Worm (Caenorhabditis elegans): Measurements from ENCODE around the gene Y50D7A.8.

Y50D7A.8 gene

ce11 chrIII:356906-357901, 14.2 kb upstream of the Y50D7A.8 start:
- TF ChIP-seq F13C5.2 (tag; optimal IDR thresholded peaks at IDR 0.05), result no peak
- TF ChIP-seq sea-1 (GFP tag; conservative IDR thresholded peaks at IDR 0.05), result no peak
- no peak for TF ChIP-seq tbx-37 (GFP tag; conservative IDR thresholded peaks at IDR 0.05)
- no peak for TF ChIP-seq tra-4 (tag; optimal IDR thresholded peaks at IDR 0.05)
- no peak for TF ChIP-seq ceh-13 (GFP tag; optimal IDR thresholded peaks at IDR 0.05)

ce11 chrIII:354545-355460, 11.8 kb upstream of the Y50D7A.8 start, which contains the start of gene gei-4:
Gene gei-4 (minus strand): TSS chrIII:354800.
- TF ChIP-seq hmg-4 (GFP tag; optimal IDR thresholded peaks at IDR 0.05), result peak; percentile 69
- no peak for TF ChIP-seq tbx-11 (GFP tag; IDR thresholded peaks at IDR 0.05)
- no peak for TF ChIP-seq hmbx-1 (tag; optimal IDR thresholded peaks at IDR 0.05)
- 0 out of 2 replicates have a peak, but pooled peaks have one; percentile 18 for TF ChIP-seq pes-1 (GFP tag; IDR thresholded peaks at IDR 0.05)
- TF ChIP-seq flt-1 (GFP tag; IDR thresholded peaks at IDR 0.05), result no peak; the same call in 1 of the 2 replicates
- no peak for TF ChIP-seq F13C5.2 (tag; optimal IDR thresholded peaks at IDR 0.05)
- TF ChIP-seq sea-1 (GFP tag; conservative IDR thresholded peaks at IDR 0.05), result no peak; the same call in 1 of the 2 replicates
- peak; percentile 32 for TF ChIP-seq ama-1 (optimal IDR thresholded peaks at IDR 0.05)
- TF ChIP-seq scrt-1 (GFP tag; IDR thresholded peaks at IDR 0.05), result no peak; the same call in 1 of the 2 replicates
- TF ChIP-seq ets-7 (tag; optimal IDR thresholded peaks at IDR 0.05), result peak; percentile 47
- no peak for TF ChIP-seq hnd-1 (tag; optimal IDR thresholded peaks at IDR 0.05)
- no peak for TF ChIP-seq ceh-36 (tag; optimal IDR thresholded peaks at IDR 0.05)
- TF ChIP-seq tbx-37 (GFP tag; conservative IDR thresholded peaks at IDR 0.05), result no peak
- peak; percentile 58 for TF ChIP-seq aly-1 (tag; optimal IDR thresholded peaks at IDR 0.05)
- TF ChIP-seq ceh-13 (GFP tag; optimal IDR thresholded peaks at IDR 0.05), result no peak
- no peak for TF ChIP-seq B0310.2 (tag; optimal IDR thresholded peaks at IDR 0.05)
- no peak for TF ChIP-seq tra-4 (tag; optimal IDR thresholded peaks at IDR 0.05)

ce11 chrIII:352992-353391, 10.0 kb upstream of the Y50D7A.8 start:
- TF ChIP-seq sea-1 (GFP tag; conservative IDR thresholded peaks at IDR 0.05) (no peak), scrt-1 (GFP tag; IDR thresholded peaks at IDR 0.05) (no peak), aly-1 (tag; optimal IDR thresholded peaks at IDR 0.05) (no peak), B0310.2 (tag; optimal IDR thresholded peaks at IDR 0.05) (no peak), ceh-36 (tag; optimal IDR thresholded peaks at IDR 0.05) (no peak), F13C5.2 (tag; optimal IDR thresholded peaks at IDR 0.05) (no peak), hnd-1 (tag; optimal IDR thresholded peaks at IDR 0.05) (no peak), hmbx-1 (tag; optimal IDR thresholded peaks at IDR 0.05) (no peak), tbx-37 (GFP tag; conservative IDR thresholded peaks at IDR 0.05) (no peak), hmg-4 (GFP tag; optimal IDR thresholded peaks at IDR 0.05) (no peak), pes-1 (GFP tag; IDR thresholded peaks at IDR 0.05) (no peak), ets-7 (tag; optimal IDR thresholded peaks at IDR 0.05) (no peak), ama-1 (optimal IDR thresholded peaks at IDR 0.05) (no peak), ceh-13 (GFP tag; optimal IDR thresholded peaks at IDR 0.05) (no peak)

ce11 chrIII:351860-352456, 8.9 kb upstream of the Y50D7A.8 start:
- TF ChIP-seq aly-1 (tag; optimal IDR thresholded peaks at IDR 0.05) (no peak), ets-7 (tag; optimal IDR thresholded peaks at IDR 0.05) (no peak), hmg-4 (GFP tag; optimal IDR thresholded peaks at IDR 0.05) (no peak), tbx-37 (GFP tag; conservative IDR thresholded peaks at IDR 0.05) (no peak), ceh-13 (GFP tag; optimal IDR thresholded peaks at IDR 0.05) (no peak), tbx-11 (GFP tag; IDR thresholded peaks at IDR 0.05) (no peak), F13C5.2 (tag; optimal IDR thresholded peaks at IDR 0.05) (no peak), ceh-36 (tag; optimal IDR thresholded peaks at IDR 0.05) (no peak), pes-1 (GFP tag; IDR thresholded peaks at IDR 0.05) (no peak), scrt-1 (GFP tag; IDR thresholded peaks at IDR 0.05) (no peak), tra-4 (tag; optimal IDR thresholded peaks at IDR 0.05) (no peak), flt-1 (GFP tag; IDR thresholded peaks at IDR 0.05) (no peak), sea-1 (GFP tag; conservative IDR thresholded peaks at IDR 0.05) (no peak), ama-1 (optimal IDR thresholded peaks at IDR 0.05) (no peak), hnd-1 (tag; optimal IDR thresholded peaks at IDR 0.05) (no peak), B0310.2 (tag; optimal IDR thresholded peaks at IDR 0.05) (no peak), hmbx-1 (tag; optimal IDR thresholded peaks at IDR 0.05) (no peak)

- TF ChIP-seq F13C5.2 (tag; optimal IDR thresholded peaks at IDR 0.05) (peak; percentile 12), hmg-4 (GFP tag; optimal IDR thresholded peaks at IDR 0.05) (peak; percentile 71), B0310.2 (tag; optimal IDR thresholded peaks at IDR 0.05) (peak; percentile 30), ama-1 (optimal IDR thresholded peaks at IDR 0.05) (peak; percentile 39), hnd-1 (tag; optimal IDR thresholded peaks at IDR 0.05) (no peak), tra-4 (tag; optimal IDR thresholded peaks at IDR 0.05) (no peak), tbx-37 (GFP tag; conservative IDR thresholded peaks at IDR 0.05) (no peak), ets-7 (tag; optimal IDR thresholded peaks at IDR 0.05) (no peak), ceh-13 (GFP tag; optimal IDR thresholded peaks at IDR 0.05) (peak; percentile 20), flt-1 (GFP tag; IDR thresholded peaks at IDR 0.05) (0 out of 2 replicates have a peak, but pooled peaks have one; percentile 4), scrt-1 (GFP tag; IDR thresholded peaks at IDR 0.05) (0 out of 2 replicates have a peak, but pooled peaks have one; percentile 18)
Observed at ce11 chrIII:349511-350165, 6.6 kb upstream of the Y50D7A.8 start.

All from whole organism, early embryonic.